Fruit fly (Drosophila melanogaster) whole organism, prepupa: ENCODE data around the gene CG33284.

Source experiments
- CG10631 ChIP-seq: fragments of 200-800 bp; sonication (Bioruptor generic); optimal IDR thresholded peaks from 2 replicates; lab custom pipeline; 2016; ENCODE audit warnings: missing biosample characterization, missing genetic modification characterization
- CG10669 ChIP-seq: fragments of 200-800 bp; sonication (Bioruptor generic); optimal IDR thresholded peaks from 3 replicates; lab custom pipeline; 2018; ENCODE audit warnings: missing biosample characterization, mild to moderate bottlenecking, missing genetic modification characterization, moderate library complexity
- CG11294 ChIP-seq: fragments of 200-800 bp; sonication (Bioruptor generic); IDR thresholded peaks from 2 replicates; pipeline ENCODE4 v1.3.6; 2022; ENCODE audit warnings: missing biosample characterization, missing genetic modification characterization
- CG11762 ChIP-seq: fragments of 200-800 bp; sonication (Bioruptor generic); optimal IDR thresholded peaks from 3 replicates; lab custom pipeline; 2016; ENCODE audit warnings: missing biosample characterization, missing genetic modification characterization; ENCODE audit not compliant: insufficient read depth
- CG31627 ChIP-seq: fragments of 200-800 bp; sonication (Bioruptor generic); optimal IDR thresholded peaks from 3 replicates; lab custom pipeline; 2016; ENCODE audit warnings: missing biosample characterization, missing genetic modification characterization
- CG32006 ChIP-seq: fragments of 200-800 bp; sonication (Bioruptor generic); optimal IDR thresholded peaks from 3 replicates; lab custom pipeline; 2017; ENCODE audit warnings: missing biosample characterization, mild to moderate bottlenecking, missing genetic modification characterization
- CG34406 ChIP-seq: fragments of 200-800 bp; sonication (Bioruptor generic); optimal IDR thresholded peaks from 3 replicates; lab custom pipeline; 2016; ENCODE audit warnings: missing biosample characterization, missing genetic modification characterization
- CG3919 ChIP-seq: fragments of 200-800 bp; sonication (Bioruptor generic); optimal IDR thresholded peaks from 3 replicates; lab custom pipeline; 2016; ENCODE audit warnings: missing biosample characterization, missing genetic modification characterization
- CG6854 ChIP-seq: fragments of 200-800 bp; sonication (Bioruptor generic); optimal IDR thresholded peaks from 2 replicates; lab custom pipeline; 2017; ENCODE audit warnings: missing biosample characterization, mild to moderate bottlenecking, missing genetic modification characterization
- CG7368 ChIP-seq: fragments of 200-800 bp; sonication (Bioruptor generic); optimal IDR thresholded peaks from 3 replicates; lab custom pipeline; 2016; ENCODE audit warnings: missing biosample characterization, missing genetic modification characterization
- CG8119 ChIP-seq: fragments of 200-800 bp; sonication (Bioruptor generic); IDR thresholded peaks from 3 replicates; pipeline ENCODE4 v1.3.6; 2022; ENCODE audit warnings: missing biosample characterization, missing genetic modification characterization
- CG8632 ChIP-seq: fragments of 200-800 bp; sonication (Bioruptor generic); optimal IDR thresholded peaks from 3 replicates; lab custom pipeline; 2016; ENCODE audit warnings: missing biosample characterization, missing genetic modification characterization
- CG9139 ChIP-seq: fragments of 200-800 bp; sonication (Bioruptor generic); optimal IDR thresholded peaks from 3 replicates; lab custom pipeline; 2017; ENCODE audit warnings: missing biosample characterization, mild to moderate bottlenecking, missing genetic modification characterization
- Eip75B ChIP-seq: fragments of 200-800 bp; sonication (Bioruptor generic); optimal IDR thresholded peaks from 3 replicates; lab custom pipeline; 2016; ENCODE audit warnings: missing biosample characterization, missing genetic modification characterization
- Eip78C ChIP-seq: fragments of 200-800 bp; sonication (Bioruptor generic); peaks from one replicate; lab custom pipeline; 2016; ENCODE audit warnings: missing biosample characterization, missing genetic modification characterization
- Ets21C ChIP-seq: fragments of 200-800 bp; sonication (Bioruptor generic); optimal IDR thresholded peaks from 3 replicates; lab custom pipeline; 2016; ENCODE audit warnings: missing biosample characterization, missing genetic modification characterization
- Gug ChIP-seq: fragments of 200-800 bp; sonication (Bioruptor generic); IDR thresholded peaks from 2 replicates; pipeline ENCODE4 v1.3.6; 2022; ENCODE audit warnings: missing biosample characterization, missing genetic modification characterization
- Hr38 ChIP-seq: sonication (Bioruptor generic); optimal IDR thresholded peaks from 2 replicates; lab custom pipeline; 2016; ENCODE audit warnings: missing biosample characterization, missing genetic modification characterization
- Hr39 ChIP-seq: fragments of 200-800 bp; sonication (Bioruptor generic); optimal IDR thresholded peaks from 2 replicates; lab custom pipeline; 2016; ENCODE audit warnings: missing biosample characterization, missing genetic modification characterization
- Hr4 ChIP-seq: fragments of 200-800 bp; sonication (Bioruptor generic); optimal IDR thresholded peaks from 3 replicates; lab custom pipeline; 2016; ENCODE audit warnings: missing biosample characterization, missing genetic modification characterization
- Met ChIP-seq: fragments of 200-800 bp; sonication (Bioruptor generic); optimal IDR thresholded peaks from 3 replicates; lab custom pipeline; 2016; ENCODE audit warnings: missing biosample characterization, missing genetic modification characterization
- OdsH ChIP-seq: fragments of 200-800 bp; sonication (Bioruptor generic); optimal IDR thresholded peaks from 3 replicates; lab custom pipeline; 2016; ENCODE audit warnings: missing biosample characterization, missing genetic modification characterization
- Sox102F ChIP-seq: fragments of 200-800 bp; sonication (Bioruptor generic); optimal IDR thresholded peaks from 2 replicates; lab custom pipeline; 2016; ENCODE audit warnings: missing biosample characterization, mild to moderate bottlenecking, missing genetic modification characterization
- Sox14 ChIP-seq: fragments of 200-800 bp; sonication (Bioruptor generic); optimal IDR thresholded peaks from 3 replicates; lab custom pipeline; 2016; ENCODE audit warnings: missing biosample characterization, missing genetic modification characterization
- Sox15 ChIP-seq: fragments of 200-800 bp; sonication (Bioruptor generic); optimal IDR thresholded peaks from 3 replicates; lab custom pipeline; 2016; ENCODE audit warnings: missing biosample characterization, missing genetic modification characterization
- achi ChIP-seq: fragments of 200-800 bp; sonication (Bioruptor generic); optimal IDR thresholded peaks from 3 replicates; lab custom pipeline; 2016; ENCODE audit warnings: missing biosample characterization, missing genetic modification characterization
- cyc ChIP-seq: fragments of 200-800 bp; sonication (Bioruptor generic); optimal IDR thresholded peaks from 3 replicates; lab custom pipeline; 2016; ENCODE audit warnings: missing biosample characterization, missing genetic modification characterization
- dac ChIP-seq: fragments of 200-800 bp; sonication (Bioruptor generic); optimal IDR thresholded peaks from 2 replicates; lab custom pipeline; 2017; ENCODE audit warnings: missing biosample characterization, mild to moderate bottlenecking, missing genetic modification characterization
- eg ChIP-seq: fragments of 200-800 bp; sonication (Bioruptor generic); IDR thresholded peaks from 3 replicates; pipeline ENCODE4 v1.3.6; 2022; ENCODE audit warnings: missing biosample characterization, missing genetic modification characterization
- esn ChIP-seq: fragments of 200-800 bp; sonication (Bioruptor generic); optimal IDR thresholded peaks from 2 replicates; lab custom pipeline; 2016; ENCODE audit warnings: missing biosample characterization, mild to moderate bottlenecking, missing genetic modification characterization, moderate library complexity
- fd59A ChIP-seq: fragments of 200-800 bp; sonication (Bioruptor generic); optimal IDR thresholded peaks from 2 replicates; lab custom pipeline; 2017; ENCODE audit warnings: missing biosample characterization, mild to moderate bottlenecking, missing genetic modification characterization, missing genetic modification reagents
- lz ChIP-seq: fragments of 200-800 bp; sonication (Bioruptor generic); optimal IDR thresholded peaks from 3 replicates; lab custom pipeline; 2016; ENCODE audit warnings: missing biosample characterization, missing genetic modification characterization
- net ChIP-seq: fragments of 200-800 bp; sonication (Bioruptor generic); optimal IDR thresholded peaks from 3 replicates; lab custom pipeline; 2016; ENCODE audit warnings: missing biosample characterization, missing genetic modification characterization
- pdm3 ChIP-seq: fragments of 200-800 bp; sonication (Bioruptor generic); optimal IDR thresholded peaks from 3 replicates; lab custom pipeline; 2016; ENCODE audit warnings: missing biosample characterization, missing genetic modification characterization
- spab ChIP-seq: fragments of 200-800 bp; sonication (Bioruptor generic); optimal IDR thresholded peaks from 2 replicates; lab custom pipeline; 2017; ENCODE audit warnings: missing biosample characterization, mild to moderate bottlenecking, missing genetic modification characterization, missing genetic modification reagents
- ss ChIP-seq, 2 experiments: fragments of 200-800 bp; sonication (Bioruptor generic); optimal IDR thresholded peaks; 2 replicates in 1 of 2; 3 replicates in 1 of 2; lab custom pipeline; 2017 to 2018; ENCODE audit warnings: mild to moderate bottlenecking in 2 of 2, missing biosample characterization in 2 of 2, missing genetic modification characterization in 2 of 2, moderate library complexity in 1 of 2
- svp ChIP-seq: fragments of 200-800 bp; sonication (Bioruptor generic); peaks from one replicate; lab custom pipeline; 2016; ENCODE audit warnings: missing biosample characterization, missing genetic modification characterization
- topi ChIP-seq: fragments of 200-800 bp; sonication (Bioruptor generic); optimal IDR thresholded peaks from 3 replicates; lab custom pipeline; 2016; ENCODE audit warnings: missing biosample characterization, missing genetic modification characterization
- vri ChIP-seq: fragments of 200-800 bp; sonication (Bioruptor generic); optimal IDR thresholded peaks from 3 replicates; lab custom pipeline; 2016; ENCODE audit warnings: missing biosample characterization, mild to moderate bottlenecking, missing genetic modification characterization

CG33284 gene

dm6 chr3L:21104338-21105018 is 19.1 kb upstream of the CG33284 start (continued):
- TF ChIP-seq net (peak; percentile 26), CG8119 (no peak), CG6854 (GFP tag; lab: Kevin White, UChicago) (peak; percentile 69), lz (GFP tag; lab: Kevin White, UChicago) (peak; percentile 5), esn (GFP tag; lab: Kevin White, UChicago) (peak; percentile 26), vri (GFP tag; lab: Kevin White, UChicago) (peak; percentile 52), eg (GFP tag; lab: Robert Waterston, UW) (0 out of 3 replicates have a peak, but pooled peaks have one; percentile 39), Sox14 (GFP tag; lab: Kevin White, UChicago) (peak; percentile 44), pdm3 (GFP tag; lab: Kevin White, UChicago) (peak; percentile 31)

DNA sequence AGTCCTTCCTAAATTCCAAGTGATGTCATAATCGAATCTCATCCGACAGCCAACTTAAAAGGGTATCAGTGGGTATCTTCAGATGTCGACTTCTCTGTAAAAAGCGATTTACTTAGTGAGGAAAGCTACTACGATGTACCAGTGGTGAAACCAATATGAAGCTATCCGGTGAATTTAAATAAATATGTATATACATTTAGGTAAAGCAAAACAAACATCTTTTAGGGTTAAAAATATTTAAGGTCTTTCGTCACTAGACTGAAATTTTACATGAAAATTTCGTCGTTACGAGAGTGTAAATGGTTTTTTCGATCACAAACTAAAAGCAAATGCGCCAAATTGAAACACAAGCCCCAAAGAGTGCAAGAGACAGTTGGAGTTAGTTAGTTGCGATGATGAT is 16.7 kb upstream of the CG33284 start:
- peak; percentile 17 for TF ChIP-seq CG10631 (GFP tag; lab: Kevin White, UChicago)
- TF ChIP-seq Hr39: peak; percentile 15
- peak; percentile 4 for TF ChIP-seq achi
- TF ChIP-seq CG34406 (GFP tag; lab: Kevin White, UChicago): peak; percentile 8
- no peak for TF ChIP-seq CG7368 (GFP tag; lab: Kevin White, UChicago)
- peak; percentile 8 for TF ChIP-seq Eip75B
- TF ChIP-seq CG11762 (GFP tag; lab: Kevin White, UChicago): no peak
- no peak for TF ChIP-seq dac (GFP tag; lab: Kevin White, UChicago)
- TF ChIP-seq CG6854 (GFP tag; lab: Kevin White, UChicago): no peak
- TF ChIP-seq svp (GFP tag; lab: Kevin White, UChicago): peak; percentile 47
- no peak for TF ChIP-seq topi
- peak; percentile 39 for TF ChIP-seq lz (GFP tag; lab: Kevin White, UChicago)
- no peak for TF ChIP-seq Hr38
- TF ChIP-seq eg (GFP tag; lab: Robert Waterston, UW): 0 out of 3 replicates have a peak, but pooled peaks have one; percentile 32
- TF ChIP-seq ss (GFP tag; optimal IDR thresholded peaks at IDR 0.05; lab: Kevin White, UChicago): no peak
- peak; percentile 28 for TF ChIP-seq Hr4 (GFP tag; lab: Kevin White, UChicago)
- TF ChIP-seq vri (GFP tag; lab: Kevin White, UChicago): no peak
- no peak for TF ChIP-seq CG9139
- peak; percentile 3 for TF ChIP-seq CG3919 (GFP tag; lab: Kevin White, UChicago)
- no peak for TF ChIP-seq CG11294
- TF ChIP-seq Met (GFP tag; lab: Kevin White, UChicago): peak; percentile 46
- no peak for TF ChIP-seq Sox15 (GFP tag; lab: Kevin White, UChicago)
- peak; percentile 51 for TF ChIP-seq CG32006
- TF ChIP-seq CG10669 (GFP tag; lab: Kevin White, UChicago): no peak
- TF ChIP-seq CG8632 (GFP tag; lab: Kevin White, UChicago): no peak
- TF ChIP-seq net: no peak
- TF ChIP-seq Ets21C (GFP tag; lab: Kevin White, UChicago): no peak
- no peak for TF ChIP-seq spab (GFP tag; lab: Kevin White, UChicago)
- peak; percentile 18 for TF ChIP-seq CG31627 (GFP tag; lab: Kevin White, UChicago)
- TF ChIP-seq fd59A: no peak
- peak; percentile 40; the same call in 1 of the 2 replicates for TF ChIP-seq Gug (GFP tag; lab: Robert Waterston, UW)
- peak; percentile 24 for TF ChIP-seq Sox102F (GFP tag; lab: Kevin White, UChicago)
- TF ChIP-seq OdsH: peak; percentile 9
- TF ChIP-seq pdm3 (GFP tag; lab: Kevin White, UChicago): peak; percentile 31
- 0 out of 3 replicates have a peak, but pooled peaks have one; percentile 19 for TF ChIP-seq CG8119
- TF ChIP-seq esn (GFP tag; lab: Kevin White, UChicago): peak; percentile 49
- TF ChIP-seq Eip78C (GFP tag; lab: Kevin White, UChicago): peak; percentile 51
- peak; percentile 32 for TF ChIP-seq cyc (GFP tag; lab: Kevin White, UChicago)
